Worm (Caenorhabditis elegans): Measurements from ENCODE around the gene ttr-2.

ttr-2 gene

DNA sequence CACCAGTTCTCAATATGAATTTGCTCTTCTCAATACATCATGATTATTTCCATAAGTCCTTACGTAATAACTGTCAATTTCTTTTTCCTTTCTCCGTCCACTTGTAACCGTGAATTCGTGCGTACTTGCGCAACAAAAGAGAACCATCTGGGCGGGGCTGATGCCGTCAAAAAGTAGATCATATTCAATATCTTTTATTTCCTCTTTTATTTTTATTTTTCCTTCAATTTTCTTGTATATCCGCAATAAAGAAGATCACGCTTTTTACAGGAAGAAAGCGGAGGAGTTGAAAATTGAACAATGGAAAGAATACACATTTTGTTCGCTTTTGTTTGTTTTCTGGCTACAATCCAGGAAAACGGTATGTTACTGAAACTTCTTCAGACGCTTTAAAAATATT, 34.7 kb upstream of the ttr-2 start, which contains the start of gene mam-7 (continued):
- TF ChIP-seq nhr-237 (tag; optimal IDR thresholded peaks at IDR 0.05), result no peak

DNA sequence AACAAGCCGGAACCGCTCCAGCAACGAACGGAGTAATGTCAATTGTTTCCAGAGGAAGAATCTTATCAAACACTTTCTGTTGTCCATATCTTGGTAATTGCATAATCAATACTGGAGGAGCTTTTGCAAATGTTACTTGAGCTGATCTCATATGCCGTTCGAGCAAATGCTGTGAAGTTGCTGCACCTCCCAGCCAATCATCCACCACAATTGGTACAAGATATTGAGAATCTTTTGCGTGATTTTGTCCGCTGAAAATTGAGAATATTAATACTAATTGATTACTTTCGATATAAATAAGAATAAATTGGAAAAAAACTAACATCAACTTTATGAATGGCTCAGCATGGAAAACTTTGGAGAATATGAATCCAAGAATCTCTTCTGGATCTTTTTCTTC, 27.8 kb upstream of the ttr-2 start:
- TF ChIP-seq aha-1 (tag) (peak; percentile 54), nhr-48 (tag; optimal IDR thresholded peaks at IDR 0.05) (no peak)

DNA sequence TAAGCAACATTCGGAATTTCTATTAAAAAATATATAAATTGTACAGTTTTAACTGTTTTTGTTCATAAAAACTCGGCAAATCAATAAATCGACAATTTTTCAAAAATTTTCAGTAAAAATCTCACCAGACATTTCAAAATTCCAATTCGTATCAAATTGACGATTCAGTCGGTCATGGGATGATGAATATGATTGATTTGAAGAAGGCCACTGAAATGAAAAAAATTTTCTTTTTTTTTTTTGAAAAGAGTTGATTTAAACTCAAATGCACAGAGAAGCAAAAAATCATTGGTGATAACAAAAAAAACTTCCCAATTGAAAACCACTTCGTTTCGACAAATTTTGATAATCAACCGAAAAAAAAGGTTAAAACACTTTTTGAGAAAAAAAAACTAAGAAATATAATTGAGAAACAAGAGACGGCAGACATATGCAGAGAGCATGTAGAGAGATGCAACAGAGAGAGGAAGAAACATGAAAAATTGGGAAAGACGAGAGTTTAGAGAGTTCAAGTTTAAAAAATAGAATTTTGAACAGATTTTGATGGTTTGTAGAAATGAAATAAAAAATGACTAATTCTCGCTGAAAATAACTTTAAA, 23.8 kb upstream of the ttr-2 start:
- TF ChIP-seq ceh-62 (tag; optimal IDR thresholded peaks at IDR 0.05) (no peak), lin-13 (GFP tag; optimal IDR thresholded peaks at IDR 0.05) (no peak), pqm-1 (tag; optimal IDR thresholded peaks at IDR 0.05) (peak; percentile 47), unc-62 (GFP tag; optimal IDR thresholded peaks at IDR 0.05 in 1 of 2) (peak in 1 of 2 experiments; percentile 91), unc-62 (tag; optimal IDR thresholded peaks at IDR 0.05) (no peak), mep-1 (tag; optimal IDR thresholded peaks at IDR 0.05) (peak; percentile 44), daf-16 (GFP tag; optimal IDR thresholded peaks at IDR 0.05) (no peak), daf-16 (tag; optimal IDR thresholded peaks at IDR 0.05) (peak; percentile 36), mes-2 (tag; optimal IDR thresholded peaks at IDR 0.05; ENCODE audit: poor library complexity, severe bottlenecking) (no peak), dmd-6 (GFP tag; IDR thresholded peaks at IDR 0.05) (peak; percentile 70), ces-1 (GFP tag; optimal IDR thresholded peaks at IDR 0.05) (no peak), lsy-2 (tag; optimal IDR thresholded peaks at IDR 0.05) (peak in 1 of 2 experiments; percentile 1), nhr-41 (GFP tag; IDR thresholded peaks at IDR 0.05) (no peak), nhr-25 (tag; optimal IDR thresholded peaks at IDR 0.05; ENCODE audit: borderline replicate concordance, insufficient read depth) (no peak), mdt-29 (GFP tag; IDR thresholded peaks at IDR 0.05) (no peak), hlh-30 (tag; optimal IDR thresholded peaks at IDR 0.05; ENCODE audit: insufficient read depth) (peak; percentile 33), hlh-11 (tag; optimal IDR thresholded peaks at IDR 0.05) (no peak), nhr-77 (tag; optimal IDR thresholded peaks at IDR 0.05) (peak; percentile 9), zag-1 (tag; optimal IDR thresholded peaks at IDR 0.05) (no peak), ztf-11 (tag; optimal IDR thresholded peaks at IDR 0.05) (no peak), nhr-6 (tag; optimal IDR thresholded peaks at IDR 0.05) (peak; percentile 6), ceh-44 (GFP tag; IDR thresholded peaks at IDR 0.05) (no peak), F37D6.2 (tag; optimal IDR thresholded peaks at IDR 0.05) (no peak), hif-1 (tag; optimal IDR thresholded peaks at IDR 0.05) (no peak), daf-8 (GFP tag; IDR thresholded peaks at IDR 0.05) (no peak), nhr-28 (tag; optimal IDR thresholded peaks at IDR 0.05) (peak; percentile 33), dve-1 (tag; optimal IDR thresholded peaks at IDR 0.05; ENCODE audit: insufficient read depth) (peak; percentile 65)

DNA sequence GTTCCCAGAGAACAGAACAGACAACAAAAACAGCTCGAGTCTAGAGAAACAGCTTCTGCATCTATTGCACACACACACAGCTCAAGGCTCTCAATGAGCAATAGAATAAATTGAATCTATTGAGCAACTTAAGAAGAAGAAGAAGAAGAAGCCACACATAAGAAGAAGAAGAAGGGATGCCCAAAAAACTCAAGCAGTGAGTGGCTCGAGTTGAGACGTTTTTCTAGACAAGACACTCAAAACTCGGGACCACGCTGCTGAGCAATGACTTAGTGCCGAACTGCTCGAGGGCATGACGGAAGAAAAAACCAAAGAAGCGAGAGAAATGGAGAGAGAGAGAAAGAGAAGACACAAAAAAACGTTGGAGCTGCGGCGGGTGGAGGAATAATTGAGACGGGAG, 22.3 kb upstream of the ttr-2 start:
- 0 out of 2 replicates have a peak, but pooled peaks have one; percentile 51 for TF ChIP-seq hmg-1.1 (GFP tag; IDR thresholded peaks at IDR 0.05)
- peak in 1 of 2 experiments; percentile 1 for TF ChIP-seq lsy-2 (tag; optimal IDR thresholded peaks at IDR 0.05)
- peak in 1 of 2 experiments; percentile 95 for TF ChIP-seq unc-62 (GFP tag; optimal IDR thresholded peaks at IDR 0.05 in 1 of 2)
- TF ChIP-seq unc-62 (tag; optimal IDR thresholded peaks at IDR 0.05), result no peak
- TF ChIP-seq daf-16 (GFP tag; optimal IDR thresholded peaks at IDR 0.05), result no peak
- TF ChIP-seq daf-16 (tag; optimal IDR thresholded peaks at IDR 0.05), result no peak
- TF ChIP-seq madf-5 (GFP tag; IDR thresholded peaks at IDR 0.05), result no peak
- 0 out of 2 replicates have a peak, but pooled peaks have one; percentile 21 for TF ChIP-seq dmd-6 (GFP tag; IDR thresholded peaks at IDR 0.05)
- no peak for TF ChIP-seq F37D6.2 (tag; optimal IDR thresholded peaks at IDR 0.05)
- TF ChIP-seq nhr-42 (GFP tag; IDR thresholded peaks at IDR 0.05), result no peak
- peak; percentile 45 for TF ChIP-seq mep-1 (tag; optimal IDR thresholded peaks at IDR 0.05)
- TF ChIP-seq dmd-9 (GFP tag; IDR thresholded peaks at IDR 0.05), result no peak
- no peak for TF ChIP-seq cey-2 (tag; optimal IDR thresholded peaks at IDR 0.05; ENCODE audit: borderline replicate concordance, insufficient read depth)
- no peak for TF ChIP-seq nhr-111 (GFP tag; optimal IDR thresholded peaks at IDR 0.05)
- TF ChIP-seq vab-7 (GFP tag; IDR thresholded peaks at IDR 0.05), result no peak
- no peak for TF ChIP-seq dve-1 (tag; optimal IDR thresholded peaks at IDR 0.05; ENCODE audit: insufficient read depth)
- TF ChIP-seq aha-1 (tag), result peak; percentile 90
- 0 out of 2 replicates have a peak, but pooled peaks have one; percentile 17 for TF ChIP-seq set-16 (GFP tag; IDR thresholded peaks at IDR 0.05)
- no peak for TF ChIP-seq lir-3 (tag; optimal IDR thresholded peaks at IDR 0.05)
- no peak for TF ChIP-seq F10B5.3 (tag; optimal IDR thresholded peaks at IDR 0.05)
- peak in 1 of 2 experiments; percentile 11 for TF ChIP-seq hif-1 (tag; optimal IDR thresholded peaks at IDR 0.05)
- TF ChIP-seq zag-1 (tag; optimal IDR thresholded peaks at IDR 0.05), result no peak
- 0 out of 2 replicates have a peak, but pooled peaks have one; percentile 44 for TF ChIP-seq ctbp-1 (GFP tag; IDR thresholded peaks at IDR 0.05)
- TF ChIP-seq rbr-2 (tag; optimal IDR thresholded peaks at IDR 0.05), result peak; percentile 47
- no peak for TF ChIP-seq nhr-48 (tag; optimal IDR thresholded peaks at IDR 0.05)
- TF ChIP-seq hlh-11 (tag; optimal IDR thresholded peaks at IDR 0.05), result peak; percentile 19
- TF ChIP-seq ztf-7 (tag; optimal IDR thresholded peaks at IDR 0.05), result no peak
- peak; percentile 80 for TF ChIP-seq hlh-30 (tag; optimal IDR thresholded peaks at IDR 0.05; ENCODE audit: insufficient read depth)

Measured in whole organism, L4 larva.